Fruit fly (Drosophila melanogaster): Measurements from ENCODE around the gene nocte.

DNA sequence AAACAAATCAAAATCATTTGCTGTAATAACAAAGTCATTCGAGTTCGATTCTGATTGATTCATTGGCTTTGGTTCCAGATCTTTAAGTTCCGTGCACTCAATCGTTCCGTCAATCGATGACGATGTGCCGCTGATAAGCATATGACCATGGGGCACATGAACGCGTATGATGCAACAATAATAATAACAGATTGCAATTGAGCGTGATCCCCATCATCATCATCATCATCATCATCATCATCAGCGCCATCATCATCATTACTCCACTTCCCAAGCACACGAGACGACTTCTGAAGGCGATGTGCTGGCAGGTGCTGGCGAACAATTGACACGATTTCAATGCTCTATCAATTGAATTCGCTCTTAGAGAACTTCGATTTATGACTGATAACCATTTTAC lies 21.8 kb upstream of the nocte start:
- TF ChIP-seq psq (optimal IDR thresholded peaks at IDR 0.05) = no peak
- TF ChIP-seq pan (optimal IDR thresholded peaks at IDR 0.05) = no peak
- TF ChIP-seq CG8478 (optimal IDR thresholded peaks at IDR 0.05) = no peak
- TF ChIP-seq Dll (optimal IDR thresholded peaks at IDR 0.05) = no peak
- no peak for TF ChIP-seq EcR (GFP tag; optimal IDR thresholded peaks at IDR 0.05)
- no peak for TF ChIP-seq usp (GFP tag; optimal IDR thresholded peaks at IDR 0.05)
